Fruit fly (Drosophila melanogaster) whole organism, prepupa: Measurements from ENCODE around the gene CG11134.

ENCODE experiments used
- Blimp-1 ChIP-seq: fragments of 200-800 bp; sonication (Bioruptor generic); optimal IDR thresholded peaks from 3 replicates; lab custom pipeline; 2017; ENCODE audit warnings: missing biosample characterization, missing genetic modification characterization, mild to moderate bottlenecking, moderate library complexity, missing genetic modification reagents
- CG10631 ChIP-seq: fragments of 200-800 bp; sonication (Bioruptor generic); optimal IDR thresholded peaks from 2 replicates; lab custom pipeline; 2016; ENCODE audit warnings: missing biosample characterization, missing genetic modification characterization
- CG11294 ChIP-seq: fragments of 200-800 bp; sonication (Bioruptor generic); IDR thresholded peaks from 2 replicates; pipeline ENCODE4 v1.3.6; 2022; ENCODE audit warnings: missing biosample characterization, missing genetic modification characterization
- CG15336 ChIP-seq: fragments of 200-800 bp; sonication (Bioruptor generic); IDR thresholded peaks from 2 replicates; pipeline ENCODE4 v1.3.6; 2022; ENCODE audit warnings: missing biosample characterization, missing genetic modification characterization
- CG1621 ChIP-seq: fragments of 200-800 bp; sonication (Bioruptor generic); optimal IDR thresholded peaks from 3 replicates; lab custom pipeline; 2018; ENCODE audit warnings: missing biosample characterization, mild to moderate bottlenecking, missing genetic modification characterization
- CG3032 ChIP-seq: fragments of 200-800 bp; optimal IDR thresholded peaks from 2 replicates; lab custom pipeline; 2019; ENCODE audit warnings: missing biosample characterization, mild to moderate bottlenecking, missing genetic modification characterization, moderate library complexity
- CG32006 ChIP-seq: fragments of 200-800 bp; sonication (Bioruptor generic); optimal IDR thresholded peaks from 3 replicates; lab custom pipeline; 2017; ENCODE audit warnings: missing biosample characterization, mild to moderate bottlenecking, missing genetic modification characterization
- CG34406 ChIP-seq: fragments of 200-800 bp; sonication (Bioruptor generic); optimal IDR thresholded peaks from 3 replicates; lab custom pipeline; 2016; ENCODE audit warnings: missing biosample characterization, missing genetic modification characterization
- CG6163 ChIP-seq: fragments of 200-800 bp; sonication (Bioruptor generic); IDR thresholded peaks from 3 replicates; pipeline ENCODE4 v1.3.6; 2022; ENCODE audit warnings: missing biosample characterization, missing genetic modification characterization
- CG6792 ChIP-seq: fragments of 200-800 bp; sonication (Bioruptor generic); optimal IDR thresholded peaks from 3 replicates; lab custom pipeline; 2016; ENCODE audit warnings: missing biosample characterization, missing genetic modification characterization
- CG6808 ChIP-seq: fragments of 200-800 bp; sonication (Bioruptor generic); optimal IDR thresholded peaks from 3 replicates; lab custom pipeline; 2017; ENCODE audit warnings: missing biosample characterization, missing genetic modification characterization, mild to moderate bottlenecking, moderate library complexity, missing genetic modification reagents
- CG8119 ChIP-seq: fragments of 200-800 bp; sonication (Bioruptor generic); IDR thresholded peaks from 3 replicates; pipeline ENCODE4 v1.3.6; 2022; ENCODE audit warnings: missing biosample characterization, missing genetic modification characterization
- CG8632 ChIP-seq: fragments of 200-800 bp; sonication (Bioruptor generic); optimal IDR thresholded peaks from 3 replicates; lab custom pipeline; 2016; ENCODE audit warnings: missing biosample characterization, missing genetic modification characterization
- CG9139 ChIP-seq: fragments of 200-800 bp; sonication (Bioruptor generic); optimal IDR thresholded peaks from 3 replicates; lab custom pipeline; 2017; ENCODE audit warnings: missing biosample characterization, mild to moderate bottlenecking, missing genetic modification characterization
- Eip75B ChIP-seq: fragments of 200-800 bp; sonication (Bioruptor generic); optimal IDR thresholded peaks from 3 replicates; lab custom pipeline; 2016; ENCODE audit warnings: missing biosample characterization, missing genetic modification characterization
- Eip78C ChIP-seq: fragments of 200-800 bp; sonication (Bioruptor generic); peaks from one replicate; lab custom pipeline; 2016; ENCODE audit warnings: missing biosample characterization, missing genetic modification characterization
- Eip93F ChIP-seq: fragments of 200-800 bp; sonication (Bioruptor generic); optimal IDR thresholded peaks from 2 replicates; lab custom pipeline; 2016; ENCODE audit warnings: missing biosample characterization, mild to moderate bottlenecking, missing genetic modification characterization
- Ets96B ChIP-seq: fragments of 200-800 bp; optimal IDR thresholded peaks from 2 replicates; lab custom pipeline; 2019; ENCODE audit warnings: missing biosample characterization, mild to moderate bottlenecking, missing genetic modification characterization, moderate library complexity
- Gug ChIP-seq: fragments of 200-800 bp; sonication (Bioruptor generic); IDR thresholded peaks from 2 replicates; pipeline ENCODE4 v1.3.6; 2022; ENCODE audit warnings: missing biosample characterization, missing genetic modification characterization
- Hr39 ChIP-seq: fragments of 200-800 bp; sonication (Bioruptor generic); optimal IDR thresholded peaks from 2 replicates; lab custom pipeline; 2016; ENCODE audit warnings: missing biosample characterization, missing genetic modification characterization
- Hr4 ChIP-seq: fragments of 200-800 bp; sonication (Bioruptor generic); optimal IDR thresholded peaks from 3 replicates; lab custom pipeline; 2016; ENCODE audit warnings: missing biosample characterization, missing genetic modification characterization
- Lpt ChIP-seq: fragments of 200-800 bp; sonication (Bioruptor generic); optimal IDR thresholded peaks from 3 replicates; lab custom pipeline; 2016; ENCODE audit warnings: missing biosample characterization, missing genetic modification characterization
- Met ChIP-seq: fragments of 200-800 bp; sonication (Bioruptor generic); optimal IDR thresholded peaks from 3 replicates; lab custom pipeline; 2016; ENCODE audit warnings: missing biosample characterization, missing genetic modification characterization
- Smox ChIP-seq: fragments of 200-800 bp; sonication (Bioruptor generic); optimal IDR thresholded peaks from 3 replicates; lab custom pipeline; 2016; ENCODE audit warnings: missing biosample characterization, missing genetic modification characterization
- Sox102F ChIP-seq: fragments of 200-800 bp; sonication (Bioruptor generic); optimal IDR thresholded peaks from 2 replicates; lab custom pipeline; 2016; ENCODE audit warnings: missing biosample characterization, mild to moderate bottlenecking, missing genetic modification characterization
- Sox14 ChIP-seq: fragments of 200-800 bp; sonication (Bioruptor generic); optimal IDR thresholded peaks from 3 replicates; lab custom pipeline; 2016; ENCODE audit warnings: missing biosample characterization, missing genetic modification characterization
- Sox15 ChIP-seq: fragments of 200-800 bp; sonication (Bioruptor generic); optimal IDR thresholded peaks from 3 replicates; lab custom pipeline; 2016; ENCODE audit warnings: missing biosample characterization, missing genetic modification characterization
- acj6 ChIP-seq: fragments of 200-800 bp; sonication (Bioruptor generic); optimal IDR thresholded peaks from 3 replicates; lab custom pipeline; 2016; ENCODE audit warnings: missing biosample characterization, missing genetic modification characterization
- cyc ChIP-seq: fragments of 200-800 bp; sonication (Bioruptor generic); optimal IDR thresholded peaks from 3 replicates; lab custom pipeline; 2016; ENCODE audit warnings: missing biosample characterization, missing genetic modification characterization
- eg ChIP-seq: fragments of 200-800 bp; sonication (Bioruptor generic); IDR thresholded peaks from 3 replicates; pipeline ENCODE4 v1.3.6; 2022; ENCODE audit warnings: missing biosample characterization, missing genetic modification characterization
- fd59A ChIP-seq: fragments of 200-800 bp; sonication (Bioruptor generic); optimal IDR thresholded peaks from 2 replicates; lab custom pipeline; 2017; ENCODE audit warnings: missing biosample characterization, mild to moderate bottlenecking, missing genetic modification characterization, missing genetic modification reagents
- fd85E ChIP-seq: fragments of 200-800 bp; sonication (Bioruptor generic); optimal IDR thresholded peaks from 3 replicates; lab custom pipeline; 2016; ENCODE audit warnings: missing biosample characterization, missing genetic modification characterization
- fkh ChIP-seq: fragments of 200-800 bp; sonication (Bioruptor generic); optimal IDR thresholded peaks from 3 replicates; lab custom pipeline; 2017; ENCODE audit warnings: missing biosample characterization, mild to moderate bottlenecking, missing genetic modification characterization, moderate library complexity
- lz ChIP-seq: fragments of 200-800 bp; sonication (Bioruptor generic); optimal IDR thresholded peaks from 3 replicates; lab custom pipeline; 2016; ENCODE audit warnings: missing biosample characterization, missing genetic modification characterization
- net ChIP-seq: fragments of 200-800 bp; sonication (Bioruptor generic); optimal IDR thresholded peaks from 3 replicates; lab custom pipeline; 2016; ENCODE audit warnings: missing biosample characterization, missing genetic modification characterization
- pdm3 ChIP-seq: fragments of 200-800 bp; sonication (Bioruptor generic); optimal IDR thresholded peaks from 3 replicates; lab custom pipeline; 2016; ENCODE audit warnings: missing biosample characterization, missing genetic modification characterization
- salr ChIP-seq, 2 experiments: fragments of 200-800 bp; sonication (Bioruptor generic); optimal IDR thresholded peaks; 3 replicates each; lab custom pipeline; 2016 to 2018; ENCODE audit warnings: missing biosample characterization in 2 of 2, missing genetic modification characterization in 2 of 2, mild to moderate bottlenecking in 1 of 2
- spab ChIP-seq: fragments of 200-800 bp; sonication (Bioruptor generic); optimal IDR thresholded peaks from 2 replicates; lab custom pipeline; 2017; ENCODE audit warnings: missing biosample characterization, mild to moderate bottlenecking, missing genetic modification characterization, missing genetic modification reagents
- ss ChIP-seq, 2 experiments: fragments of 200-800 bp; sonication (Bioruptor generic); optimal IDR thresholded peaks; 2 replicates in 1 of 2; 3 replicates in 1 of 2; lab custom pipeline; 2017 to 2018; ENCODE audit warnings: mild to moderate bottlenecking in 2 of 2, missing biosample characterization in 2 of 2, missing genetic modification characterization in 2 of 2, moderate library complexity in 1 of 2
- svp ChIP-seq: fragments of 200-800 bp; sonication (Bioruptor generic); peaks from one replicate; lab custom pipeline; 2016; ENCODE audit warnings: missing biosample characterization, missing genetic modification characterization
- vri ChIP-seq: fragments of 200-800 bp; sonication (Bioruptor generic); optimal IDR thresholded peaks from 3 replicates; lab custom pipeline; 2016; ENCODE audit warnings: missing biosample characterization, mild to moderate bottlenecking, missing genetic modification characterization

CG11134 gene

DNA sequence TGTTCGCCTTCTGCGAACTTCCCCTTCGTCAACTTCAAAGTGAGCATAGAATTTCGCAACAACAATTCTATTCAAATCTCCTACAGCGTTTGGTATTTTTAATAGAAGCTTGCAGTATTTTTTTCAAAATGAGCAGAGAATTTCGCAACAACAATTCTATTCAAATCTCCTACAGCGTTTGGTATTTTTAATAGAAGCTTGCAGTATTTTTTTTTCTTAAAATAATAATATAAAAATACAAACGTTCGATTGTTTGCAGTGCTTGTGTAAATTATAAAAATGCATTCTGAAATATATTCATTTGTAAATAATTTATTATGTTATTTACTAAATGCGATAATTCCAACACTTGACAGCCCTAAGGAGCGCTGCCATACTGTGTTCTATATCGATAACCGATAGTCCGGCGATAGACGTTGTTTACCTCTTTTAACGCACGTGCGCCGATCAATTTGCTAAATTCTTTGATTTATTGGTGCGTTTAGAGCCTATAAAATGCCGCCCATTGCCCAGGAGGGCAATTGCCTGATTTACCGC, 19.1 kb downstream of the CG11134 start, which contains the start of the genes CG32625 and Rtc1 (continued):
- TF ChIP-seq salr (GFP tag; optimal IDR thresholded peaks at IDR 0.05; lab: Kevin White, UChicago), result no peak
- peak; percentile 41 for TF ChIP-seq Met (GFP tag; lab: Kevin White, UChicago)
- peak; percentile 55 for TF ChIP-seq svp (GFP tag; lab: Kevin White, UChicago)
- TF ChIP-seq CG11294 (GFP tag; lab: Robert Waterston, UW), result no peak
- peak; percentile 77 for TF ChIP-seq fkh (GFP tag; lab: Kevin White, UChicago)
- TF ChIP-seq net (GFP tag; lab: Kevin White, UChicago), result no peak
- TF ChIP-seq Blimp-1 (GFP tag; lab: Kevin White, UChicago), result no peak
- 0 out of 3 replicates have a peak, but pooled peaks have one; percentile 21 for TF ChIP-seq CG8119

DNA sequence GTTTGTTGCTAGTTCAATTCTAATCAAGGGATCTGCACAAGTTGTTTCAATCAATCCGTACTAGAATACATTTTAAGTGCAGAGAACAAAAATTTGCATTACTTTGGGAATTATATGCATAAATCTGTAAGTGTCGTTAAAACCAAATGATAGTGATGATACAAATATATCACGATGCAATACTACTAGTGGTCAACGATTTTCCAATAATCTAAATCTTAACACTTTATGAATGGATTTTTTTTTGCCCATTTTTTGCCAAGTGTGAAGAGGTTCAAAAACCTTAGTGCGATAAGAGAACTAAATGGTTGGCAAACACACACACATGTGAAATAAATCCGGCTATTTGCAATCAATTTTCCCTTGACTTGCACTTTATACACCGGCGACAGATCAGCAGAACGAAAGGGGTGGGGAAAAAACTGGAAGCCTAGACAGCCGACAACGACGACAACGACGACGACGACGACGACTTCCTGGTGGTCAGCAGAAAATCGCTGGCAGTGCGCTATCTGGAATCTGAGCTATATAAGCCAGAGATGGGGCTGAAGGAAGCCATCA, 21.3 kb downstream of the CG11134 start, which contains the start of gene Yp3:
Gene Yp3 (plus strand): TSS at position 558 of the 561 bp plus-strand sequence.
- TF ChIP-seq CG8119, result no peak
- no peak for TF ChIP-seq vri (GFP tag; lab: Kevin White, UChicago)
- TF ChIP-seq Sox102F (GFP tag; lab: Kevin White, UChicago), result no peak
- peak; percentile 38 for TF ChIP-seq svp (GFP tag; lab: Kevin White, UChicago)
- no peak for TF ChIP-seq fd59A (GFP tag; lab: Kevin White, UChicago)
- TF ChIP-seq CG9139, result no peak
- TF ChIP-seq fkh (GFP tag; lab: Kevin White, UChicago), result no peak

DNA sequence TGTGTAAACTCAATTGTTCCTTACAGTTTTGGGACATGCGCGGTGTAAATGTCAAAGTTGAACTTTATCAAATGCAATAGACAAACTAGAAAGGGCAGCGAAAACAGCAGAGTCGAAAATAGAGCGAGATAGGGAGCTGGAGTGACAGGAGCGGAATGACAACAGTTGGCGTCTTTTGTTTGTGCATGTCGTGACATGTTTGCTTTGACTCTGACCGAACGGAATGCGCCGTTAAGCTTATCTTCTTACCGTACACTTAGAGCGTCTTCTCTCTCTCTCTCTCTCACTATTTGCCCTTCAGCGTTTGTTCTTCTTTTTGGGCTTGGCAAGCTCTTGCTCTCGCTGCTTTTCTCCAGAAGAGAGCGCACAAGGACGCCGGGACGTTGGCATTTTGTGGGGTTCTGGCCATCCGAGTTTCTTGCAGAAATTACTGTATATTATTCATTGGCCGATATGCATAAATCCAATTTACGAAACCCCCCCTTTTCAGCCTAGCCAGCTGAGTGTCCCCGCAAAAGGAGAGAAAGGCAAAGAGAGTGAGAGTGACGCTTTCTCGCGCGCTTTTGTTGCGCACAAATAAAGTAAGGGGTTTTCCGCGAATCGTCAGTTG, 24.1 kb downstream of the CG11134 start:
- TF ChIP-seq CG1621 (tag; lab: Kevin White, UChicago) (peak; percentile 51), Sox15 (GFP tag; lab: Kevin White, UChicago) (no peak), fkh (GFP tag; lab: Kevin White, UChicago) (peak; percentile 29)
- TF ChIP-seq, all 60 proteins: peak for 2

DNA sequence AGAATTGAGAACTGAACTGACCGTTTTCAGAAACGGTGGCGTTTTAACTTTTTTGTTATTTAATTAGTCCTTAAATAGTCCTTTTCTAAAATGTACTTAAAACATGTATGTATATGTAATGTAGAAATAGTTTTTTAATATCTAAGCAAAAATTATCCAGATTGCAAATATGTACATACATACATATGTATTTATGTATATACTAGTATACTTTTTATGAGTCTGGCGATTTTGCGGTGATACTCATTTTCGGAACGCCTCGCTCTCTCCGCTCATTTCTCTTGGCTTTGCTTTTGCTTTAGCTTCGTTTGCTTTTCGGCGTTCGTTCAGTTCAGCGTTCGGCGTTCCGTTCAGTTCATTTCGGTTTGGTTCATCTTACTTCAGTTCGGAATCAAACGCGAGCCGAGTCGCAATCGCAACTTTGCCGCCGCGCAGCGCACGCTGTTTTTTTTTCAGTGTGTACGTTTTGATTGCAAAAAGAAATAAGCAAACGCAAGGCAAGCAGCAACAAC, 24.7 kb downstream of the CG11134 start, which contains the start of gene rdgB:
Gene rdgB (plus strand): TSS at position 381 of the 512 bp plus-strand sequence.
- TF ChIP-seq Eip78C (GFP tag; lab: Kevin White, UChicago) (peak; percentile 94), Gug (peak; percentile 72), Eip93F (GFP tag; lab: Kevin White, UChicago) (peak; percentile 53), svp (GFP tag; lab: Kevin White, UChicago) (peak; percentile 88), CG6163 (GFP tag; lab: Robert Waterston, UW) (peak; percentile 68; the same call in 2 of the 3 replicates), fd85E (GFP tag; lab: Kevin White, UChicago) (no peak), CG15336 (peak; percentile 78), CG6792 (GFP tag; lab: Kevin White, UChicago) (peak; percentile 78), Hr4 (peak; percentile 85), CG8632 (peak; percentile 83), CG10631 (GFP tag; lab: Kevin White, UChicago) (peak; percentile 86), vri (GFP tag; lab: Kevin White, UChicago) (peak; percentile 9), Sox102F (GFP tag; lab: Kevin White, UChicago) (peak; percentile 79), salr (GFP tag; optimal IDR thresholded peaks at IDR 0.05; lab: Kevin White, UChicago) (peak in 1 of 2 experiments; percentile 93), eg (peak; percentile 64; the same call in 2 of the 3 replicates), Ets96B (tag; lab: Kevin White, UChicago) (peak; percentile 71), Sox15 (GFP tag; lab: Kevin White, UChicago) (peak; percentile 84), Sox14 (peak; percentile 68), fd59A (GFP tag; lab: Kevin White, UChicago) (peak; percentile 81), ss (GFP tag; optimal IDR thresholded peaks at IDR 0.05; lab: Kevin White, UChicago) (peak; percentile 4 to 71), CG1621 (tag; lab: Kevin White, UChicago) (peak; percentile 37), CG11294 (GFP tag; lab: Robert Waterston, UW) (peak; percentile 39; the same call in 1 of the 2 replicates), Hr39 (GFP tag; lab: Kevin White, UChicago) (peak; percentile 73), acj6 (GFP tag; lab: Kevin White, UChicago) (peak; percentile 80), Lpt (peak; percentile 81), lz (peak; percentile 84), CG34406 (peak; percentile 80), CG3032 (tag; lab: Kevin White, UChicago) (peak; percentile 83), cyc (peak; percentile 83), spab (GFP tag; lab: Kevin White, UChicago) (peak; percentile 69), Smox (GFP tag; lab: Kevin White, UChicago) (peak; percentile 83), CG32006 (GFP tag; lab: Kevin White, UChicago) (peak; percentile 95), Eip75B (GFP tag; lab: Kevin White, UChicago) (peak; percentile 76), CG6808 (GFP tag; lab: Kevin White, UChicago) (peak; percentile 78), pdm3 (peak; percentile 85)
